Fruit fly (Drosophila melanogaster) whole organism, embryonic: ENCODE results near the gene SrpRbeta.

Source experiments
- Abd-B ChIP-seq: fragments of 200-800 bp; sonication (Bioruptor generic); optimal IDR thresholded peaks from 2 replicates; lab custom pipeline; 2018; ENCODE audit warnings: missing biosample characterization, mild to moderate bottlenecking, missing genetic modification characterization, moderate library complexity
- Bdp1 ChIP-seq: fragments of 200-800 bp; sonication (Bioruptor generic); optimal IDR thresholded peaks from 3 replicates; lab custom pipeline; 2016; ENCODE audit warnings: missing biosample characterization, missing genetic modification characterization
- Bgb ChIP-seq: fragments of 200-800 bp; sonication (Bioruptor generic); IDR thresholded peaks from 2 replicates; pipeline ENCODE4 v1.3.6; 2022; ENCODE audit warnings: missing biosample characterization, missing genetic modification characterization; ENCODE audit not compliant: partially characterized antibody
- BtbVII ChIP-seq: fragments of 200-800 bp; sonication (Bioruptor generic); optimal IDR thresholded peaks from 3 replicates; lab custom pipeline; 2017; ENCODE audit warnings: missing biosample characterization, mild to moderate bottlenecking, missing genetic modification characterization
- CG10267 ChIP-seq: fragments of 200-800 bp; sonication (Bioruptor generic); optimal IDR thresholded peaks from 2 replicates; lab custom pipeline; 2018; ENCODE audit warnings: missing biosample characterization, mild to moderate bottlenecking, missing genetic modification characterization, moderate library complexity
- CG11456 ChIP-seq: fragments of 200-800 bp; sonication (Bioruptor generic); IDR thresholded peaks from 3 replicates; pipeline ENCODE4 v1.3.6; 2022; ENCODE audit warnings: missing biosample characterization, missing genetic modification characterization
- CG14860 ChIP-seq: fragments of 200-800 bp; sonication (Bioruptor generic); IDR thresholded peaks from 3 replicates; pipeline ENCODE4 v1.3.6; 2022; ENCODE audit warnings: missing biosample characterization, missing genetic modification characterization; ENCODE audit not compliant: partially characterized antibody
- CG17612 ChIP-seq: fragments of 200-800 bp; sonication (Bioruptor generic); IDR thresholded peaks from 2 replicates; pipeline ENCODE4 v1.3.6; 2022; ENCODE audit warnings: missing biosample characterization, missing genetic modification characterization
- CG18262 ChIP-seq: fragments of 200-800 bp; optimal IDR thresholded peaks from 3 replicates; lab custom pipeline; 2019; ENCODE audit warnings: missing biosample characterization, mild to moderate bottlenecking, missing genetic modification characterization, moderate library complexity
- CG30403 ChIP-seq: fragments of 200-800 bp; sonication (Bioruptor generic); optimal IDR thresholded peaks from 3 replicates; lab custom pipeline; 2016; ENCODE audit warnings: missing biosample characterization, missing genetic modification characterization
- CG3726 ChIP-seq: fragments of 200-800 bp; sonication (Bioruptor generic); IDR thresholded peaks from 3 replicates; pipeline ENCODE4, ENCODE4 v1.3.6; 2022; ENCODE audit warnings: missing biosample characterization, missing genetic modification characterization
- CG5180 ChIP-seq: fragments of 200-800 bp; sonication (Bioruptor generic); optimal IDR thresholded peaks from 3 replicates; lab custom pipeline; 2017; ENCODE audit warnings: missing biosample characterization, missing genetic modification characterization, mild to moderate bottlenecking, moderate library complexity, missing genetic modification reagents
- CG6175 ChIP-seq: fragments of 200-800 bp; sonication (Bioruptor generic); IDR thresholded peaks from 3 replicates; pipeline ENCODE4 v1.3.6; 2022; ENCODE audit warnings: missing biosample characterization, missing genetic modification characterization
- CG7357 ChIP-seq: fragments of 200-800 bp; sonication (Bioruptor generic); IDR thresholded peaks from 3 replicates; pipeline ENCODE4 v1.3.6; 2022; ENCODE audit warnings: missing biosample characterization, missing genetic modification characterization
- CG8290 ChIP-seq, 3 experiments: fragments of 200-800 bp; sonication (Bioruptor generic); optimal IDR thresholded peaks; 2 replicates each; lab custom pipeline; 2016 to 2019; ENCODE audit warnings: missing biosample characterization in 3 of 3, missing genetic modification characterization in 3 of 3, mild to moderate bottlenecking in 2 of 3, moderate library complexity in 1 of 3
- CG8944 ChIP-seq: fragments of 200-800 bp; sonication (Bioruptor generic); optimal IDR thresholded peaks from 3 replicates; lab custom pipeline; 2016; ENCODE audit warnings: missing biosample characterization, missing genetic modification characterization
- CG9609 ChIP-seq: fragments of 200-800 bp; sonication (Bioruptor generic); optimal IDR thresholded peaks from 3 replicates; lab custom pipeline; 2016; ENCODE audit warnings: missing biosample characterization, missing genetic modification characterization
- Camta ChIP-seq: fragments of 200-800 bp; sonication (Bioruptor generic); optimal IDR thresholded peaks from 2 replicates; lab custom pipeline; 2016; ENCODE audit warnings: missing biosample characterization, missing genetic modification characterization
- CoRest ChIP-seq: fragments of 200-800 bp; sonication (Bioruptor generic); optimal IDR thresholded peaks from 3 replicates; lab custom pipeline; 2018; ENCODE audit warnings: missing biosample characterization, mild to moderate bottlenecking, missing genetic modification characterization, moderate library complexity
- D ChIP-seq, 2 experiments: fragments of 200-800 bp in 1 of 2; fragments of >200 bp in 1 of 2; sonication (Bioruptor generic) in 1 of 2; optimal IDR thresholded peaks; 2 replicates in 1 of 2; 3 replicates in 1 of 2; lab custom pipeline; 2017; ENCODE audit warnings: mild to moderate bottlenecking in 1 of 2, missing biosample characterization in 1 of 2, missing genetic modification characterization in 1 of 2, missing genetic modification reagents in 1 of 2
- D19A ChIP-seq: fragments of 200-800 bp; optimal IDR thresholded peaks from 3 replicates; lab custom pipeline; 2019; ENCODE audit warnings: missing biosample characterization, mild to moderate bottlenecking, missing genetic modification characterization, moderate library complexity
- Dbx ChIP-seq: fragments of 200-800 bp; sonication (Bioruptor generic); IDR thresholded peaks from 3 replicates; pipeline ENCODE4 v1.3.6; 2022; ENCODE audit warnings: missing biosample characterization, missing genetic modification characterization
- Hand ChIP-seq: fragments of 200-800 bp; sonication (Bioruptor generic); optimal IDR thresholded peaks from 2 replicates; lab custom pipeline; 2017; ENCODE audit warnings: mild to moderate bottlenecking, missing biosample characterization, missing genetic modification reagents, missing genetic modification characterization
- Hmx ChIP-seq: fragments of 200-800 bp; sonication (Bioruptor generic); optimal IDR thresholded peaks from 2 replicates; lab custom pipeline; 2016; ENCODE audit warnings: missing biosample characterization, missing genetic modification characterization
- Mad ChIP-seq: fragments of 200-800 bp; sonication (Bioruptor generic); optimal IDR thresholded peaks from 2 replicates; lab custom pipeline; 2016; ENCODE audit warnings: missing biosample characterization, missing genetic modification characterization
- Meics ChIP-seq: fragments of 200-800 bp; sonication (Bioruptor generic); optimal IDR thresholded peaks from 2 replicates; lab custom pipeline; 2017; ENCODE audit warnings: missing biosample characterization, mild to moderate bottlenecking, missing genetic modification characterization
- Side ChIP-seq: fragments of 200-800 bp; sonication (Bioruptor generic); optimal IDR thresholded peaks from 2 replicates; lab custom pipeline; 2016; ENCODE audit warnings: missing biosample characterization, missing genetic modification characterization
- Taf1 ChIP-seq: fragments of 200-800 bp; sonication (Bioruptor generic); IDR thresholded peaks from 2 replicates; pipeline ENCODE4 v1.3.6; 2022; ENCODE audit warnings: missing biosample characterization, missing genetic modification characterization
- al ChIP-seq: fragments of 200-800 bp; sonication (Bioruptor generic); IDR thresholded peaks from 2 replicates; pipeline ENCODE4 v1.3.6; 2022; ENCODE audit warnings: missing biosample characterization, missing genetic modification characterization
- corto ChIP-seq: fragments of 200-800 bp; sonication (Bioruptor generic); optimal IDR thresholded peaks from 2 replicates; lab custom pipeline; 2016; ENCODE audit warnings: missing biosample characterization, mild to moderate bottlenecking, missing genetic modification characterization, moderate library complexity
- crc ChIP-seq: fragments of 200-800 bp; sonication (Bioruptor generic); optimal IDR thresholded peaks from 2 replicates; lab custom pipeline; 2016; ENCODE audit warnings: missing biosample characterization, missing genetic modification characterization
- dpn ChIP-seq, 2 experiments: fragments of 200-800 bp; sonication (Bioruptor generic); optimal IDR thresholded peaks; 3 replicates each; lab custom pipeline; 2016; ENCODE audit warnings: missing biosample characterization in 2 of 2, missing genetic modification characterization in 2 of 2
- ewg ChIP-seq: fragments of 200-800 bp; sonication (Bioruptor generic); optimal IDR thresholded peaks from 3 replicates; lab custom pipeline; 2017; ENCODE audit warnings: mild to moderate bottlenecking, missing biosample characterization, missing genetic modification reagents, missing genetic modification characterization
- gem ChIP-seq: fragments of 200-800 bp; sonication (Bioruptor generic); optimal IDR thresholded peaks from 2 replicates; lab custom pipeline; 2019; ENCODE audit warnings: missing biosample characterization, mild to moderate bottlenecking, missing genetic modification characterization, moderate library complexity
- ham ChIP-seq: fragments of 200-800 bp; sonication (Bioruptor generic); IDR thresholded peaks from 2 replicates; pipeline ENCODE4 v1.3.6; 2022; ENCODE audit warnings: missing biosample characterization, missing genetic modification characterization
- hkb ChIP-seq, 2 experiments: fragments of 200-800 bp in 1 of 2; fragments of >200 bp in 1 of 2; sonication (Bioruptor generic) in 1 of 2; IDR thresholded peaks in 1 of 2; optimal IDR thresholded peaks in 1 of 2; 2 replicates each; pipeline versions ENCODE4 v1.3.6 to Lab custom; 2017 to 2022; ENCODE audit warnings: missing biosample characterization in 1 of 2, missing genetic modification characterization in 1 of 2
- jumu ChIP-seq: fragments of 200-800 bp; sonication (Bioruptor generic); optimal IDR thresholded peaks from 3 replicates; lab custom pipeline; 2016; ENCODE audit warnings: missing biosample characterization, missing genetic modification characterization
- kay ChIP-seq: fragments of 200-800 bp; sonication (Bioruptor generic); optimal IDR thresholded peaks from 2 replicates; lab custom pipeline; 2016; ENCODE audit warnings: missing biosample characterization, missing genetic modification characterization
- knrl ChIP-seq: fragments of 200-800 bp; sonication (Bioruptor generic); IDR thresholded peaks from 3 replicates; pipeline ENCODE4 v1.3.6; 2022; ENCODE audit warnings: missing biosample characterization, missing genetic modification characterization; ENCODE audit not compliant: partially characterized antibody
- pan ChIP-seq, 4 experiments: fragments of >200 bp in 3 of 4; fragments of 200-800 bp in 1 of 4; sonication (Bioruptor generic) in 1 of 4; optimal IDR thresholded peaks in 3 of 4; IDR thresholded peaks in 1 of 4; 2 replicates each; pipeline versions ENCODE4 v1.3.6 to Lab custom; 2017 to 2022; ENCODE audit warnings: missing biosample characterization in 2 of 4, missing genetic modification characterization in 2 of 4, mixed read lengths in 1 of 4
- pfk ChIP-seq: fragments of 200-800 bp; sonication (Bioruptor generic); optimal IDR thresholded peaks from 2 replicates; lab custom pipeline; 2018; ENCODE audit warnings: missing biosample characterization, mild to moderate bottlenecking, missing genetic modification characterization, moderate library complexity
- sd ChIP-seq: fragments of 200-800 bp; sonication (Bioruptor generic); optimal IDR thresholded peaks from 3 replicates; lab custom pipeline; 2018; ENCODE audit warnings: missing biosample characterization, mild to moderate bottlenecking, missing genetic modification characterization, moderate library complexity
- sim ChIP-seq: fragments of 200-800 bp; sonication (Bioruptor generic); IDR thresholded peaks from 2 replicates; pipeline ENCODE4 v1.3.6; 2022; ENCODE audit warnings: missing biosample characterization, missing genetic modification characterization
- slbo ChIP-seq: fragments of 200-800 bp; sonication (Bioruptor generic); IDR thresholded peaks from 2 replicates; pipeline ENCODE4 v1.3.6; 2022; ENCODE audit warnings: missing biosample characterization, missing genetic modification characterization
- slou ChIP-seq: fragments of 200-800 bp; sonication (Bioruptor generic); optimal IDR thresholded peaks from 3 replicates; lab custom pipeline; 2016; ENCODE audit warnings: missing biosample characterization, missing genetic modification characterization
- sob ChIP-seq: fragments of 200-800 bp; sonication (Bioruptor generic); IDR thresholded peaks from 2 replicates; pipeline ENCODE4 v1.3.6; 2022; ENCODE audit warnings: missing biosample characterization, missing genetic modification characterization
- stc ChIP-seq: fragments of 200-800 bp; sonication (Bioruptor generic); IDR thresholded peaks from 2 replicates; pipeline ENCODE4 v1.3.6; 2022; ENCODE audit warnings: missing biosample characterization, missing genetic modification characterization
- unc-4 ChIP-seq: fragments of 200-800 bp; sonication (Bioruptor generic); IDR thresholded peaks from 2 replicates; pipeline ENCODE4 v1.3.6; 2022; ENCODE audit warnings: missing biosample characterization, missing genetic modification characterization; ENCODE audit not compliant: partially characterized antibody

Gene SrpRbeta

DNA sequence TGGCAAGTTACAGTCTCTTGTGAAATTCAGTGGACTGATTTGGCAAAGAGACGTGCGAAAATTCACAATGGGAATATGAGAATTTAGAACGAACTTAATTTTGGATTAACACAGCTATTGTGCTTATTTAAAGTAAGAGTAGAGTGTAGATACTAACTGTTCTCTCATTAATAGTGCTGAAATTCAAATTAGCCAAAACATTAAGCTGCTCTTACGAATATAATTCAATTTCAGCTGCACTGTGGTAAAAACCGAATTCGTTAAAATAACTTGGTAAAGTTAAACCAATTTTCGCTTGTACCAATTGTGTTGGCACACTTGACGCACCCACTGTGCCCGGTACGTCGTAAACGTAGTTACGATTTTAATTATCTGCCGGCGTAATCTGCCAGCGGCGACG lies 47.9 kb upstream of the SrpRbeta start (continued):
- TF ChIP-seq slbo (GFP tag; lab: Robert Waterston, UW), result peak; percentile 70
- TF ChIP-seq CG5180 (GFP tag; lab: Kevin White, UChicago), result peak; percentile 3
- TF ChIP-seq slou (GFP tag; lab: Kevin White, UChicago), result no peak
- peak; percentile 67 for TF ChIP-seq CoRest (tag; lab: Kevin White, UChicago)
- no peak for TF ChIP-seq pan (optimal IDR thresholded peaks at IDR 0.05; lab: Kevin White, UChicago)
- TF ChIP-seq pan (GFP tag; optimal IDR thresholded peaks at IDR 0.05 in 1 of 2, IDR thresholded peaks at IDR 0.05 in 1 of 2), result peak in 1 of 2 experiments; percentile 48
- no peak for TF ChIP-seq CG6175 (GFP tag; lab: Robert Waterston, UW)
- TF ChIP-seq knrl (GFP tag; lab: Robert Waterston, UW), result no peak
- no peak for TF ChIP-seq Taf1 (GFP tag; lab: Robert Waterston, UW)
- TF ChIP-seq hkb (optimal IDR thresholded peaks at IDR 0.05; lab: Kevin White, UChicago), result no peak
- no peak for TF ChIP-seq hkb (GFP tag; IDR thresholded peaks at IDR 0.05; lab: Robert Waterston, UW)
- no peak for TF ChIP-seq kay (GFP tag; lab: Kevin White, UChicago)
- peak; percentile 39 for TF ChIP-seq Hand
- TF ChIP-seq al, result peak; percentile 17; the same call in 1 of the 2 replicates
- peak in 1 of 2 experiments; percentile 23 for TF ChIP-seq dpn (GFP tag; optimal IDR thresholded peaks at IDR 0.05; lab: Kevin White, UChicago)
- peak; percentile 2 for TF ChIP-seq Bdp1
- peak; percentile 43 for TF ChIP-seq BtbVII (GFP tag; lab: Kevin White, UChicago)
- peak; percentile 32 for TF ChIP-seq Side (GFP tag; lab: Kevin White, UChicago)
- peak; percentile 16 for TF ChIP-seq CG9609 (GFP tag; lab: Kevin White, UChicago)
- TF ChIP-seq CG8290 (GFP tag; optimal IDR thresholded peaks at IDR 0.05; lab: Kevin White, UChicago), result no peak
- TF ChIP-seq CG8290 (tag; optimal IDR thresholded peaks at IDR 0.05; lab: Kevin White, UChicago), result peak in 1 of 2 experiments; percentile 65
- TF ChIP-seq Dbx (GFP tag; lab: Robert Waterston, UW), result peak; percentile 34; the same call in 1 of the 3 replicates
- no peak for TF ChIP-seq Abd-B (GFP tag; lab: Kevin White, UChicago)
- TF ChIP-seq CG18262 (tag; lab: Kevin White, UChicago), result peak; percentile 18
- no peak for TF ChIP-seq pfk (GFP tag; lab: Kevin White, UChicago)
- TF ChIP-seq CG11456, result no peak
- peak; percentile 69 for TF ChIP-seq CG30403 (GFP tag; lab: Kevin White, UChicago)
- TF ChIP-seq Camta (GFP tag; lab: Kevin White, UChicago), result peak; percentile 4
- TF ChIP-seq unc-4 (GFP tag; lab: Robert Waterston, UW), result no peak
- TF ChIP-seq D19A (tag; lab: Kevin White, UChicago), result no peak
- TF ChIP-seq CG17612, result no peak
- TF ChIP-seq CG14860 (GFP tag; lab: Robert Waterston, UW), result no peak
- 0 out of 3 replicates have a peak, but pooled peaks have one; percentile 15 for TF ChIP-seq CG7357 (GFP tag; lab: Robert Waterston, UW)
- TF ChIP-seq CG3726 (GFP tag; lab: Robert Waterston, UW), result no peak
- TF ChIP-seq stc (GFP tag; lab: Robert Waterston, UW), result no peak
- 0 out of 2 replicates have a peak, but pooled peaks have one; percentile 14 for TF ChIP-seq sob
- no peak for TF ChIP-seq D (optimal IDR thresholded peaks at IDR 0.05; lab: Kevin White, UChicago)
- TF ChIP-seq D (GFP tag; optimal IDR thresholded peaks at IDR 0.05; lab: Kevin White, UChicago), result no peak
- TF ChIP-seq crc, result no peak
- peak; percentile 73 for TF ChIP-seq Meics

DNA sequence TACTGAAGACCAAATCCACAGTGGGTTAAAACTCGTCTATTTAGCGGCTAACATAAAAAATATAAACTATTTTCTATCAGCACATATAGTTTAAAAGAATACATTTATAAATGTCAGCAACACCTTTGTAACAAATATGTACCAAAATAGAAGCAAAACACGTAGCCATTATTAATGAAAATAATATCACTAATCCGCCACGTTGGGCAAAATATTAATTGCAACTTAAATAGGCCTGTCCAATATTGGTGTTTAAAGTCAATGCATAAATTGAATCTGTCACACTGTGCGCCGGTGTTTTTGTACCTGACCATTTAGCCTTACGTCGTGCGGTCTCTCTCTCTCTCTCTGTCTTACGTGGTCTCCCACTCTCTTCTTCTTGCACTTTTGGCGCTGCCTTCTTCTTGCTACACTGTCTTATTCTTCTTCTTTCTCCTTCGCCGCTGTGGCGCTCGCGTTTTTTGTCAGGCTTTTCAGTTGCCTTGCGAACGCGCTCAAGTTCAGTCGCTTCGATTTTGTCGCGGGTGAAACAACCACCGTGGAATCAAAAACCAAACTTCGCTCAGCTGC lies 46.0 kb upstream of the SrpRbeta start:
- peak; percentile 97 for TF ChIP-seq CG8944 (GFP tag; lab: Kevin White, UChicago)
- peak; percentile 93 for TF ChIP-seq ham (GFP tag; lab: Robert Waterston, UW)
- TF ChIP-seq jumu (GFP tag; lab: Kevin White, UChicago), result peak; percentile 98
- TF ChIP-seq CG10267 (tag; lab: Kevin White, UChicago), result peak; percentile 77
- peak; percentile 76 for TF ChIP-seq corto (GFP tag; lab: Kevin White, UChicago)
- TF ChIP-seq Bgb (GFP tag; lab: Robert Waterston, UW), result peak; percentile 47
- peak; percentile 75 for TF ChIP-seq CG8290 (GFP tag; optimal IDR thresholded peaks at IDR 0.05; lab: Kevin White, UChicago)
- peak; percentile 93 to 95 for TF ChIP-seq CG8290 (tag; optimal IDR thresholded peaks at IDR 0.05; lab: Kevin White, UChicago)
- TF ChIP-seq ewg (GFP tag; lab: Kevin White, UChicago), result peak; percentile 97
- peak; percentile 99 for TF ChIP-seq gem
- peak; percentile 90 for TF ChIP-seq CG5180 (GFP tag; lab: Kevin White, UChicago)
- TF ChIP-seq Mad, result peak; percentile 97
- peak; percentile 92 for TF ChIP-seq sim (GFP tag; lab: Robert Waterston, UW)
- peak; percentile 91 for TF ChIP-seq sd
- peak; percentile 86 for TF ChIP-seq Hmx (GFP tag; lab: Kevin White, UChicago)
